Fruit fly (Drosophila melanogaster): ENCODE data around the gene Dhrs4.

The Dhrs4 gene

dm6 chr3L:5186807-5187571, 45.5 kb upstream of the Dhrs4 start (continued):
- TF ChIP-seq CG8632 (GFP tag; optimal IDR thresholded peaks at IDR 0.05) (peak; percentile 84), pdm3 (GFP tag; optimal IDR thresholded peaks at IDR 0.05) (peak; percentile 90), CG6163 (GFP tag; IDR thresholded peaks at IDR 0.05) (peak; percentile 94), vri (GFP tag; optimal IDR thresholded peaks at IDR 0.05) (peak; percentile 93), eg (GFP tag; IDR thresholded peaks at IDR 0.05) (peak; percentile 96), CG31627 (GFP tag; optimal IDR thresholded peaks at IDR 0.05) (peak; percentile 85), CG10669 (GFP tag; optimal IDR thresholded peaks at IDR 0.05) (peak; percentile 87), CG3032 (tag; optimal IDR thresholded peaks at IDR 0.05) (peak; percentile 78), Smox (GFP tag; optimal IDR thresholded peaks at IDR 0.05) (peak; percentile 78), CG1621 (tag; optimal IDR thresholded peaks at IDR 0.05) (peak; percentile 88), Sox15 (GFP tag; optimal IDR thresholded peaks at IDR 0.05) (peak; percentile 75), CG7368 (GFP tag; optimal IDR thresholded peaks at IDR 0.05) (peak; percentile 85), achi (GFP tag; optimal IDR thresholded peaks at IDR 0.05) (peak; percentile 89), CG8119 (GFP tag; IDR thresholded peaks at IDR 0.05) (peak; percentile 95), Hr38 (GFP tag; optimal IDR thresholded peaks at IDR 0.05) (no peak), fd59A (GFP tag; optimal IDR thresholded peaks at IDR 0.05) (peak; percentile 83), Hr39 (GFP tag; optimal IDR thresholded peaks at IDR 0.05) (peak; percentile 86)

DNA sequence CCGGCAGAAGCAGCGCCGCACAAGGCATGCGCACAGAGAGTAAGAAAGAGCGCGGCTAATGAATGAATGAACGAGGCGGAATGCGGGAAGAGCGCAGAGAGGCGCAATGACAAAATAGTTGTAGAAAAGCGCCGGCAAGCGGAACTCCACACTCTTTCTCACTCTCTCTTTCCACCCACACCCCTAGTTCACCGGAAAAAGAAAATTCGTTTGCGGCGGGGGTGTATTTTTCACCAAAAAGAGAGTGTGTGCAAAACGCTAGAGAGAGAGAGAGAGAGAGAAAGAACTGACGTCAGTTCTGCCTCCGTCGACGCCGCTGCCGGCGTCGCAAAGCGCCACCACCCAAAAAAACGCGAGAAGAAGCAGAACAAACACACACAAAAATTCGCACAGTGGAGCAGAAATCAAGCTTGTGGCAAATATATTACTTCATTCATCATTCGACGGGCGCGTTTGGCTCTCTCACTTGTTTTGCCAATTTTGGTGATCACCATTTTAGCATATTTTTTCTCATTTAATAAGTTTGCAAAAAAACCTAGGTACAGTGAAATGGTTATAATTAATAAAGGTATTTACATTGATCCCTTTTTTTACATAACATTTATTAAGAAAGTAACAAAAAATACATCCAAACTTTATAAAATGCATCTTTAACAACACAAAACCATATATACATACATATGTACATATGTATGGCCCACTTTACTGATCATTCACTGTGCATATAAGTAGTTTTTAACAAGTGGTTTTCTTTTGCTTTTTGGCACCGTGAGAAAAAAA, 43.6 kb upstream of the Dhrs4 start:
- TF ChIP-seq Ets21C (GFP tag; optimal IDR thresholded peaks at IDR 0.05): peak; percentile 20
- no peak for TF ChIP-seq CG8319 (GFP tag; optimal IDR thresholded peaks at IDR 0.05)
- no peak for TF ChIP-seq cyc (GFP tag; optimal IDR thresholded peaks at IDR 0.05)
- no peak for TF ChIP-seq CG7368 (GFP tag; optimal IDR thresholded peaks at IDR 0.05)
- no peak for TF ChIP-seq Eip75B (GFP tag; optimal IDR thresholded peaks at IDR 0.05)
- 0 out of 3 replicates have a peak, but pooled peaks have one; percentile 6 for TF ChIP-seq CG6163 (GFP tag; IDR thresholded peaks at IDR 0.05)
- TF ChIP-seq fd85E (GFP tag; optimal IDR thresholded peaks at IDR 0.05): no peak
- no peak for TF ChIP-seq Lpt (GFP tag; optimal IDR thresholded peaks at IDR 0.05)
- TF ChIP-seq Sox102F (GFP tag; optimal IDR thresholded peaks at IDR 0.05): peak; percentile 35
- TF ChIP-seq pdm3 (GFP tag; optimal IDR thresholded peaks at IDR 0.05): peak; percentile 14
- peak in 1 of 2 experiments; percentile 45 for TF ChIP-seq ss (GFP tag; optimal IDR thresholded peaks at IDR 0.05)
- TF ChIP-seq CG3919 (GFP tag; optimal IDR thresholded peaks at IDR 0.05): peak; percentile 22
- TF ChIP-seq Gug (GFP tag; IDR thresholded peaks at IDR 0.05): no peak
- TF ChIP-seq fkh (GFP tag; optimal IDR thresholded peaks at IDR 0.05): peak; percentile 46
- peak; percentile 48 for TF ChIP-seq CG32006 (GFP tag; optimal IDR thresholded peaks at IDR 0.05)
- TF ChIP-seq CG8632 (GFP tag; optimal IDR thresholded peaks at IDR 0.05): peak; percentile 41
- no peak for TF ChIP-seq Ets96B (tag; optimal IDR thresholded peaks at IDR 0.05)
- peak; percentile 49 for TF ChIP-seq Hr39 (GFP tag; optimal IDR thresholded peaks at IDR 0.05)
- TF ChIP-seq acj6 (GFP tag; optimal IDR thresholded peaks at IDR 0.05): peak; percentile 28
- TF ChIP-seq salr (GFP tag; optimal IDR thresholded peaks at IDR 0.05): no peak
- peak; percentile 44 for TF ChIP-seq lz (GFP tag; optimal IDR thresholded peaks at IDR 0.05)
- peak; percentile 60 for TF ChIP-seq Hr4 (GFP tag; optimal IDR thresholded peaks at IDR 0.05)
- peak; percentile 53 for TF ChIP-seq OdsH (GFP tag; optimal IDR thresholded peaks at IDR 0.05)
- TF ChIP-seq CG11762 (GFP tag; optimal IDR thresholded peaks at IDR 0.05; ENCODE audit: insufficient read depth): no peak
- peak; percentile 0 for TF ChIP-seq CG4318 (GFP tag; optimal IDR thresholded peaks at IDR 0.05)
- no peak for TF ChIP-seq dsx (GFP tag; optimal IDR thresholded peaks at IDR 0.05; ENCODE audit: poor library complexity, severe bottlenecking)
- TF ChIP-seq Smox (GFP tag; optimal IDR thresholded peaks at IDR 0.05): peak; percentile 49
- TF ChIP-seq CG6808 (GFP tag; optimal IDR thresholded peaks at IDR 0.05): no peak
- peak; percentile 27 for TF ChIP-seq CG34406 (GFP tag; optimal IDR thresholded peaks at IDR 0.05)
- TF ChIP-seq topi (GFP tag; optimal IDR thresholded peaks at IDR 0.05): peak; percentile 59
- TF ChIP-seq CG9139 (GFP tag; optimal IDR thresholded peaks at IDR 0.05): peak; percentile 17
- TF ChIP-seq Hr38 (GFP tag; optimal IDR thresholded peaks at IDR 0.05): no peak
- TF ChIP-seq svp (GFP tag): peak; percentile 67
- TF ChIP-seq CG6276 (GFP tag; optimal IDR thresholded peaks at IDR 0.05): peak; percentile 29
- TF ChIP-seq CG6854 (GFP tag; optimal IDR thresholded peaks at IDR 0.05): peak; percentile 53
- peak; percentile 14 for TF ChIP-seq achi (GFP tag; optimal IDR thresholded peaks at IDR 0.05)
- peak; percentile 51 for TF ChIP-seq vri (GFP tag; optimal IDR thresholded peaks at IDR 0.05)
- no peak for TF ChIP-seq fd59A (GFP tag; optimal IDR thresholded peaks at IDR 0.05)

Data from whole organism, prepupa.